Worm (Caenorhabditis elegans): ENCODE data around the gene R11G1.1.

ce11 chrX:3645924-3646323 is 13.4 kb upstream of the R11G1.1 start:
- TF ChIP-seq unc-39 (tag; optimal IDR thresholded peaks at IDR 0.05) (no peak), sptf-1 (tag; optimal IDR thresholded peaks at IDR 0.05) (no peak), mep-1 (tag; optimal IDR thresholded peaks at IDR 0.05) (no peak), flh-1 (GFP tag; optimal IDR thresholded peaks at IDR 0.05) (no peak), lin-13 (tag; optimal IDR thresholded peaks at IDR 0.05) (no peak), elt-1 (tag; optimal IDR thresholded peaks at IDR 0.05; ENCODE audit: borderline replicate concordance, insufficient read depth) (no peak), nhr-12 (tag; optimal IDR thresholded peaks at IDR 0.05) (no peak), sem-2 (GFP tag; optimal IDR thresholded peaks at IDR 0.05) (no peak), ceh-83 (GFP tag; optimal IDR thresholded peaks at IDR 0.05) (no peak)
